Fruit fly (Drosophila melanogaster) whole organism, embryonic: ENCODE data around the gene boil.

Source experiments
- Ada2b ChIP-seq: fragments of 200-800 bp; sonication (Bioruptor generic); IDR thresholded peaks from 2 replicates; pipeline ENCODE4 v1.3.6; 2022; ENCODE audit warnings: missing biosample characterization, missing genetic modification characterization
- CG10959 ChIP-seq: fragments of 200-800 bp; sonication (Bioruptor generic); IDR thresholded peaks from 2 replicates; pipeline ENCODE4 v1.3.6; 2022; ENCODE audit warnings: missing biosample characterization, missing genetic modification characterization
- CG11504 ChIP-seq: fragments of 200-800 bp; sonication (Bioruptor generic); optimal IDR thresholded peaks from 3 replicates; lab custom pipeline; 2019; ENCODE audit warnings: missing biosample characterization, mild to moderate bottlenecking, missing genetic modification characterization, moderate library complexity
- CG11695 ChIP-seq: fragments of 200-800 bp; sonication (Bioruptor generic); IDR thresholded peaks from 3 replicates; pipeline ENCODE4 v1.3.6; 2022; ENCODE audit warnings: missing biosample characterization, missing genetic modification characterization
- CG13123 ChIP-seq: fragments of 200-800 bp; sonication (Bioruptor generic); optimal IDR thresholded peaks from 2 replicates; lab custom pipeline; 2016; ENCODE audit warnings: missing biosample characterization, missing genetic modification characterization
- CG1832 ChIP-seq: fragments of 200-800 bp; sonication (Bioruptor generic); optimal IDR thresholded peaks from 2 replicates; lab custom pipeline; 2017; ENCODE audit warnings: missing biosample characterization, mild to moderate bottlenecking, missing genetic modification characterization, inconsistent platforms
- CG2875 ChIP-seq: fragments of 200-800 bp; sonication (Bioruptor generic); optimal IDR thresholded peaks from 2 replicates; lab custom pipeline; 2017; ENCODE audit warnings: missing biosample characterization, mild to moderate bottlenecking, missing genetic modification characterization, missing genetic modification reagents
- CG31224 ChIP-seq: fragments of 200-800 bp; sonication (Bioruptor generic); IDR thresholded peaks from 2 replicates; pipeline ENCODE4 v1.3.6; 2022; ENCODE audit warnings: missing biosample characterization, missing genetic modification characterization
- CG34224 ChIP-seq: fragments of 200-800 bp; sonication (Bioruptor generic); IDR thresholded peaks from 3 replicates; pipeline ENCODE4 v1.3.6; 2022; ENCODE audit warnings: missing biosample characterization, missing genetic modification characterization; ENCODE audit not compliant: partially characterized antibody
- CG6813 ChIP-seq: fragments of 200-800 bp; sonication (Bioruptor generic); optimal IDR thresholded peaks from 2 replicates; lab custom pipeline; 2017; ENCODE audit warnings: missing biosample characterization, missing genetic modification characterization, mild to moderate bottlenecking, moderate library complexity, missing genetic modification reagents
- CG8359 ChIP-seq: fragments of 200-800 bp; sonication (Bioruptor generic); optimal IDR thresholded peaks from 2 replicates; lab custom pipeline; 2017; ENCODE audit warnings: missing biosample characterization, mild to moderate bottlenecking, missing genetic modification characterization, borderline replicate concordance
- CG9609 ChIP-seq: fragments of 200-800 bp; sonication (Bioruptor generic); optimal IDR thresholded peaks from 3 replicates; lab custom pipeline; 2016; ENCODE audit warnings: missing biosample characterization, missing genetic modification characterization
- Dip3 ChIP-seq: fragments of 200-800 bp; sonication (Bioruptor generic); optimal IDR thresholded peaks from 3 replicates; lab custom pipeline; 2016; ENCODE audit warnings: missing biosample characterization, missing genetic modification characterization
- Dref ChIP-seq: fragments of 200-800 bp; sonication (Bioruptor generic); IDR thresholded peaks from 2 replicates; pipeline ENCODE4 v1.3.6; 2022; ENCODE audit warnings: missing biosample characterization, missing genetic modification characterization
- Gug ChIP-seq: fragments of 200-800 bp; sonication (Bioruptor generic); IDR thresholded peaks from 4 replicates; pipeline ENCODE4 v1.3.6; 2022; ENCODE audit warnings: missing biosample characterization, missing genetic modification characterization
- Hr39 ChIP-seq: fragments of >200 bp; optimal IDR thresholded peaks from 2 replicates; lab custom pipeline; 2017
- Hr78 ChIP-seq, 2 experiments: fragments of 200-800 bp in 1 of 2; fragments of >200 bp in 1 of 2; sonication (Bioruptor generic) in 1 of 2; optimal IDR thresholded peaks; 2 replicates each; lab custom pipeline; 2017 to 2019; ENCODE audit warnings: missing biosample characterization in 2 of 2, missing genetic modification characterization in 2 of 2, mild to moderate bottlenecking in 1 of 2, moderate library complexity in 1 of 2
- MBD-R2 ChIP-seq: fragments of 200-800 bp; sonication (Bioruptor generic); IDR thresholded peaks from 2 replicates; pipeline ENCODE4 v1.3.6; 2022; ENCODE audit warnings: missing biosample characterization, missing genetic modification characterization
- Nf-YB ChIP-seq: fragments of 200-800 bp; sonication (Bioruptor generic); optimal IDR thresholded peaks from 3 replicates; lab custom pipeline; 2019; ENCODE audit warnings: missing biosample characterization, mild to moderate bottlenecking, missing genetic modification characterization, moderate library complexity
- Oli ChIP-seq: fragments of 200-800 bp; sonication (Bioruptor generic); optimal IDR thresholded peaks from 2 replicates; lab custom pipeline; 2018; ENCODE audit warnings: missing biosample characterization, mild to moderate bottlenecking, missing genetic modification characterization, moderate library complexity
- Ptx1 ChIP-seq: fragments of 200-800 bp; sonication (Bioruptor generic); IDR thresholded peaks from 2 replicates; pipeline ENCODE4 v1.3.6; 2022; ENCODE audit warnings: missing biosample characterization, missing genetic modification characterization
- Tbp ChIP-seq: fragments of >200 bp; optimal IDR thresholded peaks from 2 replicates; lab custom pipeline; 2018; ENCODE audit warnings: missing biosample characterization, missing genetic modification characterization
- Trl ChIP-seq, 3 experiments: fragments of >200 bp in 2 of 3; fragments of 200-800 bp in 1 of 3; sonication (Bioruptor generic) in 1 of 3; optimal IDR thresholded peaks; 2 replicates in 1 of 3; 3 replicates in 2 of 3; lab custom pipeline; 2016 to 2017; ENCODE audit warnings: missing biosample characterization in 1 of 3, missing genetic modification characterization in 1 of 3
- YL-1 ChIP-seq: fragments of 200-800 bp; sonication (Bioruptor generic); optimal IDR thresholded peaks from 3 replicates; lab custom pipeline; 2017; ENCODE audit warnings: missing biosample characterization, mild to moderate bottlenecking, missing genetic modification characterization
- ap ChIP-seq: fragments of 200-800 bp; sonication (Bioruptor generic); IDR thresholded peaks from 2 replicates; pipeline ENCODE4 v1.3.6; 2022; ENCODE audit warnings: missing biosample characterization, missing genetic modification characterization
- ase ChIP-seq: fragments of 200-800 bp; sonication (Bioruptor generic); IDR thresholded peaks from 3 replicates; pipeline ENCODE4 v1.3.6; 2022; ENCODE audit warnings: missing biosample characterization, missing genetic modification characterization
- cato ChIP-seq: fragments of 200-800 bp; sonication (Bioruptor generic); optimal IDR thresholded peaks from 2 replicates; lab custom pipeline; 2016; ENCODE audit warnings: missing biosample characterization, missing genetic modification characterization, borderline replicate concordance
- caup ChIP-seq: fragments of 200-800 bp; sonication (Bioruptor generic); optimal IDR thresholded peaks from 3 replicates; lab custom pipeline; 2017; ENCODE audit warnings: missing biosample characterization, mild to moderate bottlenecking, missing genetic modification characterization, moderate library complexity; ENCODE audit not compliant: severe bottlenecking
- cg ChIP-seq: fragments of 200-800 bp; sonication (Bioruptor generic); optimal IDR thresholded peaks from 3 replicates; lab custom pipeline; 2019; ENCODE audit warnings: missing biosample characterization, mild to moderate bottlenecking, missing genetic modification characterization, moderate library complexity
- chinmo ChIP-seq: fragments of 200-800 bp; sonication (Bioruptor generic); IDR thresholded peaks from 4 replicates; pipeline ENCODE4 v1.3.6; 2022; ENCODE audit warnings: missing biosample characterization, missing genetic modification characterization; ENCODE audit not compliant: partially characterized antibody
- croc ChIP-seq: fragments of 200-800 bp; sonication (Bioruptor generic); conservative IDR thresholded peaks from 3 replicates; pipeline ENCODE4 v1.3.6; 2022; ENCODE audit warnings: missing biosample characterization, missing genetic modification characterization
- dmrt99B ChIP-seq: fragments of 200-800 bp; sonication (Bioruptor generic); optimal IDR thresholded peaks from 2 replicates; lab custom pipeline; 2018; ENCODE audit warnings: missing biosample characterization, mild to moderate bottlenecking, missing genetic modification characterization, moderate library complexity
- fd102C ChIP-seq: fragments of 200-800 bp; sonication (Bioruptor generic); optimal IDR thresholded peaks from 2 replicates; lab custom pipeline; 2018; ENCODE audit warnings: missing biosample characterization, mild to moderate bottlenecking, missing genetic modification characterization, moderate library complexity
- gsb-n ChIP-seq: fragments of 200-800 bp; sonication (Bioruptor generic); optimal IDR thresholded peaks from 3 replicates; lab custom pipeline; 2018; ENCODE audit warnings: missing biosample characterization, mild to moderate bottlenecking, missing genetic modification characterization
- ham ChIP-seq: fragments of 200-800 bp; sonication (Bioruptor generic); IDR thresholded peaks from 2 replicates; pipeline ENCODE4 v1.3.6; 2022; ENCODE audit warnings: missing biosample characterization, missing genetic modification characterization
- jumu ChIP-seq: fragments of 200-800 bp; sonication (Bioruptor generic); optimal IDR thresholded peaks from 3 replicates; lab custom pipeline; 2016; ENCODE audit warnings: missing biosample characterization, missing genetic modification characterization
- lmd ChIP-seq: fragments of 200-800 bp; sonication (Bioruptor generic); IDR thresholded peaks from 2 replicates; pipeline ENCODE4 v1.3.6; 2022; ENCODE audit warnings: missing biosample characterization, missing genetic modification characterization
- nau ChIP-seq: fragments of 200-800 bp; sonication (Bioruptor generic); optimal IDR thresholded peaks from 3 replicates; lab custom pipeline; 2017; ENCODE audit warnings: missing biosample characterization, mild to moderate bottlenecking, missing genetic modification characterization, missing genetic modification reagents
- nerfin-1 ChIP-seq: fragments of 200-800 bp; sonication (Bioruptor generic); optimal IDR thresholded peaks from 3 replicates; lab custom pipeline; 2019; ENCODE audit warnings: missing biosample characterization, mild to moderate bottlenecking, missing genetic modification characterization, moderate library complexity
- pan ChIP-seq, 4 experiments: fragments of >200 bp in 3 of 4; fragments of 200-800 bp in 1 of 4; sonication (Bioruptor generic) in 1 of 4; optimal IDR thresholded peaks in 3 of 4; IDR thresholded peaks in 1 of 4; 2 replicates each; pipeline versions ENCODE4 v1.3.6 to Lab custom; 2017 to 2022; ENCODE audit warnings: missing biosample characterization in 2 of 4, missing genetic modification characterization in 2 of 4, mixed read lengths in 1 of 4
- psq ChIP-seq: fragments of 200-800 bp; sonication (Bioruptor generic); optimal IDR thresholded peaks from 2 replicates; lab custom pipeline; 2017; ENCODE audit warnings: missing biosample characterization, missing genetic modification characterization
- row ChIP-seq: fragments of 200-800 bp; sonication (Bioruptor generic); IDR thresholded peaks from 3 replicates; pipeline ENCODE4 v1.3.6; 2022; ENCODE audit warnings: missing biosample characterization, missing genetic modification characterization
- shn ChIP-seq: fragments of 200-800 bp; sonication (Bioruptor generic); optimal IDR thresholded peaks from 3 replicates; lab custom pipeline; 2016; ENCODE audit warnings: missing biosample characterization, missing genetic modification characterization
- so ChIP-seq: fragments of 200-800 bp; sonication (Bioruptor generic); IDR thresholded peaks from 3 replicates; pipeline ENCODE4 v1.3.6; 2022; ENCODE audit warnings: missing biosample characterization, missing genetic modification characterization
- toy ChIP-seq: fragments of 200-800 bp; sonication (Bioruptor generic); IDR thresholded peaks from 2 replicates; pipeline ENCODE4 v1.3.6; 2022; ENCODE audit warnings: missing biosample characterization, missing genetic modification characterization
- trem ChIP-seq: fragments of 200-800 bp; optimal IDR thresholded peaks from 3 replicates; lab custom pipeline; 2019; ENCODE audit warnings: missing biosample characterization, mild to moderate bottlenecking, missing genetic modification characterization, moderate library complexity
- zen ChIP-seq: fragments of 200-800 bp; sonication (Bioruptor generic); optimal IDR thresholded peaks from 3 replicates; lab custom pipeline; 2018; ENCODE audit warnings: missing biosample characterization, mild to moderate bottlenecking, missing genetic modification characterization, moderate library complexity

The boil gene

DNA sequence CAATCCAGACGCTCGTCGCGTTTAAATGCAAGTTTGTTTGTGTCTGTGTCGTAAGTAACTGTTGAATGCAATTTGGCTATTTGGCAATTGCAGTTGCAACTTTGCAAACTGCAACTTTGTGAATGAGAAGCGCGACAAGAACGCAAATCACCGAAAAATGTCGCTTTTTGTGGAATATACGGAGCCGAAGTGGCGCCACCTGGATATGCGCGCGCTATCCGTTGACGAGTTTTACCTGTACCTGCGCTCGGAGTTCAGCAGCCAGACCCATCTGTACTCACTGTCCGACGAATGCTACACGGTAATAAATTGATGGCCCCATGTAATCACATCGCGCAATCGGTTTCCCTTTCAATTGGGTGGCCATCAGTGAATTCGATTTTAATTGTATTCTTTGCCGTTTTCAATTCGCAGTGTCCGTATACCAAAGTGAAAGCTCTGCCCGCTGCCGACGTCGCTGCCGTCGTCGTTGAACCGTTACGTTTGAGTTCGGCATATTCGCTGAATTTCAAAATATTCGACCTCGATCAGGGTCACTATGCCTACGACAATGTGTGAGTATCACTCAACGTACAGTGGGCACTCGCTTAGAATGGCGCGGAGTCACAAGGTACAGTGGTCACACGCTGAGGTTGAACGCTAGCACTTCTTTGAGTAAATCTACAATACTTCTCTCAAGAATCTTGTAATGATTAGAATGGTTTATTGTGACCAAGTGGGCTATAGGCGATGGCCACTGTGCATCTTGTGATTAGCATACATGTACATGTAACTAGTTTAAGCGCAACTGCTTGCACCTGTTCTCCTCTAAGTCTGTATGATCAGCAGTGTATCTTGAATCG is 43.8 kb downstream of the boil start (continued):
- TF ChIP-seq ase (GFP tag; lab: Robert Waterston, UW) = peak; percentile 84
- peak; percentile 79 for TF ChIP-seq CG10959 (GFP tag; lab: Robert Waterston, UW)
- TF ChIP-seq caup (GFP tag; lab: Kevin White, UChicago) = peak; percentile 75
- peak; percentile 81 for TF ChIP-seq so (GFP tag; lab: Robert Waterston, UW)
- TF ChIP-seq Nf-YB (GFP tag; lab: Kevin White, UChicago) = peak; percentile 54
- TF ChIP-seq YL-1 (GFP tag; lab: Kevin White, UChicago) = peak; percentile 12
- peak; percentile 15 for TF ChIP-seq trem (tag; lab: Kevin White, UChicago)
- TF ChIP-seq shn (GFP tag; lab: Kevin White, UChicago) = peak; percentile 78
- no peak for TF ChIP-seq Hr39 (lab: Kevin White, UChicago)
- TF ChIP-seq lmd (GFP tag; lab: Robert Waterston, UW) = peak; percentile 95
- TF ChIP-seq psq = peak; percentile 40
- no peak for TF ChIP-seq CG34224 (GFP tag; lab: Robert Waterston, UW)
- TF ChIP-seq nerfin-1 (tag; lab: Kevin White, UChicago) = peak; percentile 27
- TF ChIP-seq Ptx1 (GFP tag; lab: Robert Waterston, UW) = peak; percentile 93
- 0 out of 2 replicates have a peak, but pooled peaks have one; percentile 23 for TF ChIP-seq Dref (GFP tag; lab: Robert Waterston, UW)
- no peak for TF ChIP-seq pan (optimal IDR thresholded peaks at IDR 0.05; lab: Kevin White, UChicago)
- TF ChIP-seq pan (GFP tag; optimal IDR thresholded peaks at IDR 0.05 in 1 of 2, IDR thresholded peaks at IDR 0.05 in 1 of 2) = peak in 1 of 2 experiments; percentile 92
- TF ChIP-seq CG13123 = peak; percentile 52
- no peak for TF ChIP-seq CG8359 (GFP tag; lab: Kevin White, UChicago)
- TF ChIP-seq Dip3 = peak; percentile 77
- peak; percentile 51 for TF ChIP-seq zen
- TF ChIP-seq Ada2b (GFP tag; lab: Robert Waterston, UW) = peak; percentile 92
- no peak for TF ChIP-seq CG1832 (GFP tag; lab: Kevin White, UChicago)
- TF ChIP-seq nau (GFP tag; lab: Kevin White, UChicago) = no peak
- peak; percentile 61; the same call in 1 of the 2 replicates for TF ChIP-seq CG31224 (GFP tag; lab: Robert Waterston, UW)
- TF ChIP-seq row (GFP tag; lab: Robert Waterston, UW) = peak; percentile 92
- no peak for TF ChIP-seq chinmo (GFP tag; lab: Robert Waterston, UW)
- TF ChIP-seq ap (GFP tag; lab: Robert Waterston, UW) = peak; percentile 85
- no peak for TF ChIP-seq cg (GFP tag; lab: Kevin White, UChicago)
- peak; percentile 53; the same call in 1 of the 3 replicates for TF ChIP-seq croc
- TF ChIP-seq dmrt99B (tag; lab: Kevin White, UChicago) = peak; percentile 79
- TF ChIP-seq CG11695 (GFP tag; lab: Robert Waterston, UW) = peak; percentile 84; the same call in 2 of the 3 replicates
- TF ChIP-seq CG6813 = peak; percentile 35
- TF ChIP-seq fd102C (GFP tag; lab: Kevin White, UChicago) = no peak
- no peak for TF ChIP-seq Trl (optimal IDR thresholded peaks at IDR 0.05; lab: Kevin White, UChicago)
- peak; percentile 86 for TF ChIP-seq Trl (GFP tag; optimal IDR thresholded peaks at IDR 0.05; lab: Kevin White, UChicago)
- TF ChIP-seq CG11504 (tag; lab: Kevin White, UChicago) = peak; percentile 85
- peak; percentile 64 for TF ChIP-seq CG2875
- peak; percentile 94 for TF ChIP-seq Gug (GFP tag; lab: Robert Waterston, UW)
- peak; percentile 65 for TF ChIP-seq cato
- peak; percentile 55; the same call in 1 of the 2 replicates for TF ChIP-seq ham (GFP tag; lab: Robert Waterston, UW)
- peak; percentile 27 for TF ChIP-seq gsb-n
- peak in 1 of 2 experiments; percentile 66 for TF ChIP-seq Hr78 (GFP tag; optimal IDR thresholded peaks at IDR 0.05; lab: Kevin White, UChicago)
- TF ChIP-seq Oli = peak; percentile 89
- peak; percentile 54; the same call in 1 of the 2 replicates for TF ChIP-seq MBD-R2 (GFP tag; lab: Robert Waterston, UW)
- TF ChIP-seq jumu (GFP tag; lab: Kevin White, UChicago) = peak; percentile 90
- no peak for TF ChIP-seq Tbp (GFP tag; lab: Kevin White, UChicago)
- TF ChIP-seq CG9609 (GFP tag; lab: Kevin White, UChicago) = peak; percentile 87
- TF ChIP-seq toy (GFP tag; lab: Robert Waterston, UW) = peak; percentile 57; the same call in 1 of the 2 replicates
